Worm (Caenorhabditis elegans) whole organism, young adult: ENCODE results near the gene egrh-1.

Experiments used
- K11D2.4 ChIP-seq: fragments of 200-800 bp; sonication (Bioruptor generic); IDR thresholded peaks from 2 replicates; pipeline ENCODE4 v1.3.6; 2022; ENCODE audit warnings: missing genetic modification reagents, missing genetic modification characterization, missing compliant biosample characterization
- Y53G8AR.9 ChIP-seq: fragments of 200-800 bp; sonication (Bioruptor generic); conservative IDR thresholded peaks from 2 replicates; pipeline ENCODE4 v1.3.6; 2022; ENCODE audit warnings: missing genetic modification reagents, missing genetic modification characterization, missing compliant biosample characterization
- ama-1 ChIP-seq, 3 experiments: fragments of 150-350 bp in 1 of 3; sonication (generic microtip) in 2 of 3; optimal IDR thresholded peaks; 2 replicates each; lab custom pipeline; 2014 to 2018; ENCODE audit warnings: missing biosample characterization in 2 of 3, missing genetic modification characterization in 2 of 3, missing genetic modification reagents in 2 of 3
- efl-1 ChIP-seq: fragments of 150-350 bp; optimal IDR thresholded peaks from 2 replicates; lab custom pipeline; 2014; ENCODE audit warnings: missing biosample characterization, missing genetic modification reagents, missing genetic modification characterization
- gei-17 ChIP-seq: fragments of 200-800 bp; sonication (Bioruptor generic); optimal IDR thresholded peaks from 2 replicates; lab custom pipeline; 2018; ENCODE audit warnings: mild to moderate bottlenecking, missing genetic modification characterization, missing compliant biosample characterization
- pha-4 ChIP-seq: fragments of 150-350 bp; sonication (generic microtip); optimal IDR thresholded peaks from 2 replicates; lab custom pipeline; 2014; ENCODE audit warnings: missing biosample characterization, missing genetic modification reagents, missing genetic modification characterization
- sea-2 ChIP-seq: fragments of 200-800 bp; sonication (Bioruptor generic); IDR thresholded peaks from 2 replicates; pipeline ENCODE4 v1.3.6; 2022; ENCODE audit warnings: missing genetic modification characterization, missing compliant biosample characterization
- snpc-3.4 ChIP-seq: sonication (generic microtip); optimal IDR thresholded peaks from 2 replicates; lab custom pipeline; 2017; ENCODE audit warnings: missing genetic modification characterization, mild to moderate bottlenecking, missing compliant biosample characterization, antibody characterized with exemption, moderate library complexity, missing genotype, missing genetic modification reagents
- snpc-4 ChIP-seq, 5 experiments: fragments of 150-350 bp in 1 of 5; sonication (generic microtip) in 4 of 5; optimal IDR thresholded peaks; 2 replicates each; lab custom pipeline; 2014 to 2018; ENCODE audit warnings: missing genetic modification characterization in 5 of 5, missing biosample characterization in 3 of 5, antibody characterized with exemption in 2 of 5, mild to moderate bottlenecking in 2 of 5, missing compliant biosample characterization in 2 of 5, missing genotype in 2 of 5, moderate library complexity in 2 of 5, missing genetic modification reagents in 1 of 5
- tbp1 ChIP-seq: fragments of 200-800 bp; sonication (Bioruptor generic); optimal IDR thresholded peaks from 2 replicates; lab custom pipeline; 2018; ENCODE audit warnings: mild to moderate bottlenecking, missing genetic modification characterization, missing compliant biosample characterization

ce11 chrX:14894380-14894779 is 48.6 kb downstream of the egrh-1 start:
- no peak for TF ChIP-seq pha-4 (tag; lab: Kevin White, UChicago)
- TF ChIP-seq sea-2, result no peak
- TF ChIP-seq snpc-3.4 (tag; lab: Kevin White, UChicago), result no peak
- TF ChIP-seq efl-1 (GFP tag; lab: Kevin White, UChicago), result no peak
- no peak for TF ChIP-seq tbp1 (GFP tag; lab: Kevin White, UChicago)
- no peak for TF ChIP-seq Y53G8AR.9
- no peak for TF ChIP-seq snpc-4 (GFP tag; optimal IDR thresholded peaks at IDR 0.05; lab: Kevin White, UChicago)
- no peak for TF ChIP-seq snpc-4 (tag; optimal IDR thresholded peaks at IDR 0.05; lab: Kevin White, UChicago)
- TF ChIP-seq K11D2.4 (GFP tag; lab: Robert Waterston, UW), result no peak
- no peak for TF ChIP-seq gei-17 (GFP tag; lab: Kevin White, UChicago)
- no peak for TF ChIP-seq ama-1 (optimal IDR thresholded peaks at IDR 0.05; lab: Kevin White, UChicago)
- TF ChIP-seq ama-1 (GFP tag; optimal IDR thresholded peaks at IDR 0.05; lab: Kevin White, UChicago), result no peak
